Worm (Caenorhabditis elegans) whole organism, young adult: ENCODE measurements around the gene ahsa-1.

Experiments used
- B0261.1 ChIP-seq: sonication (generic microtip); optimal IDR thresholded peaks from 2 replicates; lab custom pipeline; 2016; ENCODE audit warnings: mild to moderate bottlenecking, missing genetic modification characterization, moderate library complexity, missing compliant biosample characterization
- B0336.3 ChIP-seq: fragments of 200-800 bp; sonication (Bioruptor generic); IDR thresholded peaks from 2 replicates; pipeline ENCODE4 v1.3.6; 2022; ENCODE audit warnings: missing genetic modification characterization, missing compliant biosample characterization
- K11D2.4 ChIP-seq: fragments of 200-800 bp; sonication (Bioruptor generic); IDR thresholded peaks from 2 replicates; pipeline ENCODE4 v1.3.6; 2022; ENCODE audit warnings: missing genetic modification reagents, missing genetic modification characterization, missing compliant biosample characterization
- K12H6.12 ChIP-seq: fragments of 200-800 bp; sonication (Bioruptor generic); optimal IDR thresholded peaks from 2 replicates; lab custom pipeline; 2018; ENCODE audit warnings: mild to moderate bottlenecking, missing genetic modification characterization, missing compliant biosample characterization
- ama-1 ChIP-seq, 3 experiments: fragments of 150-350 bp in 1 of 3; sonication (generic microtip) in 2 of 3; optimal IDR thresholded peaks; 2 replicates each; lab custom pipeline; 2014 to 2018; ENCODE audit warnings: missing biosample characterization in 2 of 3, missing genetic modification characterization in 2 of 3, missing genetic modification reagents in 2 of 3
- attf-3 ChIP-seq: fragments of 200-800 bp; sonication (Bioruptor generic); conservative IDR thresholded peaks from 2 replicates; pipeline ENCODE4 v1.3.6; 2022; ENCODE audit warnings: missing genetic modification reagents, missing genetic modification characterization, missing compliant biosample characterization
- attf-5 ChIP-seq: fragments of 200-800 bp; sonication (Bioruptor generic); optimal IDR thresholded peaks from 2 replicates; lab custom pipeline; 2018; ENCODE audit warnings: mild to moderate bottlenecking, missing genetic modification characterization, missing compliant biosample characterization
- attf-6 ChIP-seq: fragments of 200-800 bp; sonication (Bioruptor generic); IDR thresholded peaks from 2 replicates; pipeline ENCODE4 v1.3.6; 2022; ENCODE audit warnings: missing genetic modification reagents, missing genetic modification characterization, missing compliant biosample characterization
- cebp-1 ChIP-seq, 2 experiments: fragments of 200-800 bp in 1 of 2; sonication (Bioruptor generic) in 1 of 2; sonication (generic microtip) in 1 of 2; IDR thresholded peaks in 1 of 2; optimal IDR thresholded peaks in 1 of 2; 2 replicates each; pipeline versions ENCODE4 v1.3.6 to Lab custom; 2017 to 2022; ENCODE audit warnings: missing compliant biosample characterization in 2 of 2, missing genetic modification characterization in 2 of 2, mild to moderate bottlenecking in 1 of 2, missing genetic modification reagents in 1 of 2, moderate library complexity in 1 of 2
- ceh-27 ChIP-seq: fragments of 200-800 bp; sonication (Bioruptor generic); optimal IDR thresholded peaks from 2 replicates; lab custom pipeline; 2018; ENCODE audit warnings: mild to moderate bottlenecking, missing genetic modification characterization, moderate library complexity, missing compliant biosample characterization
- ceh-40 ChIP-seq: fragments of 200-800 bp; sonication (Bioruptor generic); IDR thresholded peaks from 2 replicates; pipeline ENCODE4 v1.3.6; 2022; ENCODE audit warnings: missing genetic modification characterization, missing compliant biosample characterization
- egrh-3 ChIP-seq: fragments of 200-800 bp; sonication (Bioruptor generic); IDR thresholded peaks from 2 replicates; pipeline ENCODE4 v1.3.6; 2022; ENCODE audit warnings: missing genetic modification reagents, missing genetic modification characterization, missing compliant biosample characterization
- gei-17 ChIP-seq: fragments of 200-800 bp; sonication (Bioruptor generic); optimal IDR thresholded peaks from 2 replicates; lab custom pipeline; 2018; ENCODE audit warnings: mild to moderate bottlenecking, missing genetic modification characterization, missing compliant biosample characterization
- hlh-12 ChIP-seq: sonication (generic microtip); optimal IDR thresholded peaks from 2 replicates; lab custom pipeline; 2016; ENCODE audit warnings: missing genetic modification characterization, missing compliant biosample characterization
- hmg-1.2 ChIP-seq: fragments of 200-800 bp; sonication (Bioruptor generic); IDR thresholded peaks from 2 replicates; pipeline ENCODE4 v1.3.6; 2022; ENCODE audit warnings: missing genetic modification reagents, missing genetic modification characterization, missing compliant biosample characterization
- let-607 ChIP-seq, 2 experiments: fragments of 200-800 bp in 1 of 2; sonication (Bioruptor generic) in 1 of 2; sonication (generic microtip) in 1 of 2; optimal IDR thresholded peaks; 2 replicates each; lab custom pipeline; 2016 to 2018; ENCODE audit warnings: mild to moderate bottlenecking in 2 of 2, missing compliant biosample characterization in 2 of 2, missing genetic modification characterization in 2 of 2, moderate library complexity in 2 of 2, missing genotype in 1 of 2
- lin-40 ChIP-seq: sonication (generic microtip); optimal IDR thresholded peaks from 2 replicates; lab custom pipeline; 2016; ENCODE audit warnings: missing genetic modification characterization, mild to moderate bottlenecking, missing compliant biosample characterization, missing genotype, missing genetic modification reagents
- lsy-27 ChIP-seq: sonication (generic microtip); optimal IDR thresholded peaks from 2 replicates; lab custom pipeline; 2017; ENCODE audit warnings: missing genetic modification characterization, mild to moderate bottlenecking, missing compliant biosample characterization, antibody characterized with exemption, missing genotype, borderline replicate concordance; ENCODE audit not compliant: insufficient read depth
- madf-10 ChIP-seq: sonication (generic microtip); optimal IDR thresholded peaks from 2 replicates; lab custom pipeline; 2016; ENCODE audit warnings: mild to moderate bottlenecking, missing genetic modification characterization, missing compliant biosample characterization
- mcd-1 ChIP-seq: fragments of 200-800 bp; sonication (Bioruptor generic); IDR thresholded peaks from 2 replicates; pipeline ENCODE4 v1.3.6; 2022; ENCODE audit warnings: missing genetic modification reagents, missing genetic modification characterization, missing compliant biosample characterization
- mel-28 ChIP-seq: sonication (generic microtip); optimal IDR thresholded peaks from 2 replicates; lab custom pipeline; 2016; ENCODE audit warnings: borderline replicate concordance, mild to moderate bottlenecking, missing genetic modification characterization, missing compliant biosample characterization
- mes-4 ChIP-seq: sonication (generic microtip); optimal IDR thresholded peaks from 2 replicates; lab custom pipeline; 2016; ENCODE audit warnings: missing genotype, missing genetic modification characterization, missing compliant biosample characterization
- nhr-179 ChIP-seq: sonication (generic microtip); optimal IDR thresholded peaks from 2 replicates; lab custom pipeline; 2016; ENCODE audit warnings: mild to moderate bottlenecking, missing genetic modification characterization, missing compliant biosample characterization
- nhr-80 ChIP-seq: sonication (generic microtip); optimal IDR thresholded peaks from 2 replicates; lab custom pipeline; 2016; ENCODE audit warnings: missing genetic modification characterization, missing compliant biosample characterization
- rcor-1 ChIP-seq: fragments of 200-800 bp; sonication (Bioruptor generic); IDR thresholded peaks from 2 replicates; pipeline ENCODE4 v1.3.6; 2022; ENCODE audit warnings: missing genetic modification reagents, missing genetic modification characterization, missing compliant biosample characterization
- rpc-1 ChIP-seq, 2 experiments: fragments of 150-350 bp in 1 of 2; sonication (generic microtip) in 1 of 2; optimal IDR thresholded peaks; 2 replicates each; lab custom pipeline; 2014 to 2018; ENCODE audit warnings: missing biosample characterization in 1 of 2, missing genetic modification characterization in 1 of 2, missing genetic modification reagents in 1 of 2, missing genotype in 1 of 2
- sdz-38 ChIP-seq: sonication (generic microtip); optimal IDR thresholded peaks from 2 replicates; lab custom pipeline; 2016; ENCODE audit warnings: missing genotype, missing genetic modification characterization, missing compliant biosample characterization
- snpc-4 ChIP-seq, 5 experiments: fragments of 150-350 bp in 1 of 5; sonication (generic microtip) in 4 of 5; optimal IDR thresholded peaks; 2 replicates each; lab custom pipeline; 2014 to 2018; ENCODE audit warnings: missing genetic modification characterization in 5 of 5, missing biosample characterization in 3 of 5, antibody characterized with exemption in 2 of 5, mild to moderate bottlenecking in 2 of 5, missing compliant biosample characterization in 2 of 5, missing genotype in 2 of 5, moderate library complexity in 2 of 5, missing genetic modification reagents in 1 of 5
- sptf-2 ChIP-seq: fragments of 200-800 bp; sonication (Bioruptor generic); optimal IDR thresholded peaks from 2 replicates; lab custom pipeline; 2018; ENCODE audit warnings: mild to moderate bottlenecking, missing genetic modification characterization, missing compliant biosample characterization
- tbp1 ChIP-seq: fragments of 200-800 bp; sonication (Bioruptor generic); optimal IDR thresholded peaks from 2 replicates; lab custom pipeline; 2018; ENCODE audit warnings: mild to moderate bottlenecking, missing genetic modification characterization, missing compliant biosample characterization
- zfh-2 ChIP-seq: fragments of 200-800 bp; sonication (Bioruptor generic); conservative IDR thresholded peaks from 2 replicates; pipeline ENCODE4 v1.3.6; 2022; ENCODE audit warnings: missing genetic modification reagents, missing genetic modification characterization, missing compliant biosample characterization
- ztf-18 ChIP-seq: sonication (generic microtip); optimal IDR thresholded peaks from 2 replicates; lab custom pipeline; 2016; ENCODE audit warnings: missing genotype, mild to moderate bottlenecking, missing genetic modification characterization, missing compliant biosample characterization
- ztf-26 ChIP-seq: sonication (generic microtip); optimal IDR thresholded peaks from 2 replicates; lab custom pipeline; 2017; ENCODE audit warnings: missing genetic modification characterization, missing compliant biosample characterization

Gene ahsa-1

ce11 chrV:15078560-15078959 lies 6.6 kb downstream of the ahsa-1 start:
- TF ChIP-seq rpc-1 (optimal IDR thresholded peaks at IDR 0.05; lab: Kevin White, UChicago) (no peak), rpc-1 (tag; optimal IDR thresholded peaks at IDR 0.05; lab: Kevin White, UChicago) (no peak), ztf-26 (tag; lab: Kevin White, UChicago) (no peak), attf-6 (GFP tag; lab: Robert Waterston, UW) (no peak), sdz-38 (tag; lab: Kevin White, UChicago) (no peak), gei-17 (GFP tag; lab: Kevin White, UChicago) (no peak), sptf-2 (GFP tag; lab: Kevin White, UChicago) (no peak), nhr-80 (tag; lab: Kevin White, UChicago) (no peak), nhr-179 (tag; lab: Kevin White, UChicago) (no peak), attf-3 (GFP tag; lab: Robert Waterston, UW) (no peak), ceh-40 (no peak), rcor-1 (GFP tag; lab: Robert Waterston, UW) (no peak)

ce11 chrV:15074907-15075306 lies 10.3 kb downstream of the ahsa-1 start:
- TF ChIP-seq ceh-27 (GFP tag; lab: Kevin White, UChicago) (peak; percentile 55), hmg-1.2 (GFP tag; lab: Robert Waterston, UW) (peak; percentile 27; the same call in 1 of the 2 replicates), K12H6.12 (tag; lab: Kevin White, UChicago) (peak; percentile 7), ama-1 (optimal IDR thresholded peaks at IDR 0.05; lab: Kevin White, UChicago) (no peak), ama-1 (GFP tag; optimal IDR thresholded peaks at IDR 0.05; lab: Kevin White, UChicago) (no peak)

- TF ChIP-seq ceh-27 (GFP tag; lab: Kevin White, UChicago) (peak; percentile 69), lsy-27 (tag; lab: Kevin White, UChicago) (no peak)
Measured at ce11 chrV:15072738-15073137, 12.4 kb downstream of the ahsa-1 start.

DNA sequence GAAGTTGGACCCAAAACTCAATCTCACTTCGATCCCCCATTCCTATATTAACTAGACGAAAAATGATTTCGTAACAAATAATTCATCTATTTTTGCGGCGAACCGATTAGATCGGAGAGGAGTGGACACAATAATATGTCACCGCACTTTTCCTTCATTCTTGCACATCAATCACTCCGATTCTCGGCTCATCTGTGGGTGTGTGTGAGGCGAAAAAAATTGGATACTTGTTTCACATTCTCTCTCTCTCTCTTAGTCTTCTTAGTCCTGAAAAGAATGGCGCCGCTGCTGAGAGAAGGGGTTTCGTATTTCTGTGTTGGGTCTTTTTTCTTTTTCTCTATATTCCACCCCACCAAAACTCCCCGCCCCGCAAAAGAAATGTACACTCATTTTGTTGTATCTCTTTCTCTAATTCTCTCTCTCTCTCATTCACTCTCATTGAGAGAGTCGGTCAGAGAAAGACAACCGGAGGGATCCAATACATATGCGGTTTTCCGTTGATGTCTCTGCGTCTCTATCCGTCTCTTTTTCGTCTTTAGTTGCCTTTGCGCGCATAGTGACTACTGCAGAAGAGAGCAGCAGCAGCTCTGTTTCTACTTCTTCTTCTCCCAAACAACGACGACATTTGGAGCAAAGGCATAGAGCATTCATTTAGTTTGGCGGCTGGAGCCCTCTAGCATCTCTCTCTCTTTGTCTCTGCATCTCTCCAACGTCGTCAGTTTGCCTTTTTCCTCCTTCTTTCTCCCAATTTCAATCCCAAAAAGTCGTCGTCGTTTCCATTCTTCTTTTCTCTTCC lies 14.0 kb downstream of the ahsa-1 start, which contains the start of gene unc-76:
Gene unc-76, plus strand, starts transcription at position 746 of the 796 bp plus-strand sequence.
- TF ChIP-seq madf-10 (tag; lab: Kevin White, UChicago) (peak; percentile 20), B0261.1 (tag; lab: Kevin White, UChicago) (no peak), tbp1 (GFP tag; lab: Kevin White, UChicago) (peak; percentile 10), ceh-27 (GFP tag; lab: Kevin White, UChicago) (peak; percentile 13), egrh-3 (GFP tag; lab: Robert Waterston, UW) (0 out of 2 replicates have a peak, but pooled peaks have one; percentile 15), cebp-1 (GFP tag; IDR thresholded peaks at IDR 0.05; lab: Robert Waterston, UW) (no peak), cebp-1 (tag; optimal IDR thresholded peaks at IDR 0.05; lab: Kevin White, UChicago) (peak; percentile 67), K12H6.12 (tag; lab: Kevin White, UChicago) (peak; percentile 89), mcd-1 (GFP tag; lab: Robert Waterston, UW) (peak; percentile 51), attf-5 (GFP tag; lab: Kevin White, UChicago) (peak; percentile 38), snpc-4 (GFP tag; optimal IDR thresholded peaks at IDR 0.05; lab: Kevin White, UChicago) (no peak), snpc-4 (tag; optimal IDR thresholded peaks at IDR 0.05; lab: Kevin White, UChicago) (peak in 2 of 4 experiments; percentile 34 to 55), hmg-1.2 (GFP tag; lab: Robert Waterston, UW) (peak; percentile 69), lin-40 (tag; lab: Kevin White, UChicago) (peak; percentile 76), let-607 (tag; optimal IDR thresholded peaks at IDR 0.05; lab: Kevin White, UChicago) (no peak), K11D2.4 (GFP tag; lab: Robert Waterston, UW) (peak; percentile 56; the same call in 1 of the 2 replicates), B0336.3 (GFP tag; lab: Robert Waterston, UW) (peak; percentile 39; the same call in 1 of the 2 replicates), hlh-12 (tag; lab: Kevin White, UChicago) (no peak), ztf-18 (tag; lab: Kevin White, UChicago) (peak; percentile 29), mel-28 (tag; lab: Kevin White, UChicago) (no peak), zfh-2 (peak; percentile 53; the same call in 1 of the 2 replicates), mes-4 (tag; lab: Kevin White, UChicago) (no peak)
